Worm (Caenorhabditis elegans) whole organism, midembryonic: ENCODE measurements around the gene B0403.5.

Source experiments
- T22C8.4 ChIP-seq: fragments of 200-800 bp; sonication (Bioruptor generic); IDR thresholded peaks from 2 replicates; pipeline ENCODE4 v1.3.6; 2022; ENCODE audit warnings: missing genetic modification characterization, missing compliant biosample characterization
- cog-1 ChIP-seq: sonication (generic microtip); optimal IDR thresholded peaks from 2 replicates; lab custom pipeline; 2016; ENCODE audit warnings: missing genetic modification characterization, missing compliant biosample characterization
- flt-1 ChIP-seq: fragments of 200-800 bp; sonication (Bioruptor generic); IDR thresholded peaks from 2 replicates; pipeline ENCODE4 v1.3.6; 2022; ENCODE audit warnings: missing genetic modification characterization, missing compliant biosample characterization
- klf-2 ChIP-seq: fragments of 200-800 bp; sonication (Bioruptor generic); conservative IDR thresholded peaks from 2 replicates; pipeline ENCODE4 v1.3.6; 2022; ENCODE audit warnings: missing genetic modification reagents, missing genetic modification characterization, missing compliant biosample characterization
- med-1 ChIP-seq: sonication (generic microtip); optimal IDR thresholded peaks from 2 replicates; lab custom pipeline; 2017; ENCODE audit warnings: missing genetic modification characterization, mild to moderate bottlenecking, missing compliant biosample characterization, antibody characterized with exemption, missing genetic modification reagents; ENCODE audit not compliant: insufficient read depth
- ref-1 ChIP-seq: fragments of 200-800 bp; sonication (Bioruptor generic); conservative IDR thresholded peaks from 2 replicates; pipeline ENCODE4 v1.3.6; 2022; ENCODE audit warnings: missing genetic modification reagents, missing genetic modification characterization, missing compliant biosample characterization
- tab-1 ChIP-seq: fragments of 200-800 bp; sonication (Bioruptor generic); IDR thresholded peaks from 2 replicates; pipeline ENCODE4 v1.3.6; 2022; ENCODE audit warnings: missing genetic modification characterization, missing compliant biosample characterization
- ztf-23 ChIP-seq: fragments of 200-800 bp; sonication (Bioruptor generic); IDR thresholded peaks from 2 replicates; pipeline ENCODE4 v1.3.6; 2022; ENCODE audit warnings: missing genetic modification reagents, missing genetic modification characterization, missing compliant biosample characterization
- ztf-29 ChIP-seq: fragments of 200-800 bp; sonication (Bioruptor generic); IDR thresholded peaks from 2 replicates; pipeline ENCODE4 v1.3.6; 2022; ENCODE audit warnings: missing genetic modification reagents, missing genetic modification characterization, missing compliant biosample characterization

Gene B0403.5

ce11 chrX:7057357-7057756, at the start of gene B0403.5:
B0403.5 (plus strand) TSS chrX:7057724.
- TF ChIP-seq ztf-23 (GFP tag; lab: Robert Waterston, UW) (no peak), flt-1 (GFP tag; lab: Robert Waterston, UW) (no peak), T22C8.4 (GFP tag; lab: Robert Waterston, UW) (no peak), cog-1 (tag; lab: Kevin White, UChicago) (no peak), med-1 (GFP tag; lab: Kevin White, UChicago) (no peak), klf-2 (GFP tag; lab: Robert Waterston, UW) (no peak), ztf-29 (GFP tag; lab: Robert Waterston, UW) (no peak), ref-1 (no peak), tab-1 (GFP tag; lab: Robert Waterston, UW) (no peak)

DNA sequence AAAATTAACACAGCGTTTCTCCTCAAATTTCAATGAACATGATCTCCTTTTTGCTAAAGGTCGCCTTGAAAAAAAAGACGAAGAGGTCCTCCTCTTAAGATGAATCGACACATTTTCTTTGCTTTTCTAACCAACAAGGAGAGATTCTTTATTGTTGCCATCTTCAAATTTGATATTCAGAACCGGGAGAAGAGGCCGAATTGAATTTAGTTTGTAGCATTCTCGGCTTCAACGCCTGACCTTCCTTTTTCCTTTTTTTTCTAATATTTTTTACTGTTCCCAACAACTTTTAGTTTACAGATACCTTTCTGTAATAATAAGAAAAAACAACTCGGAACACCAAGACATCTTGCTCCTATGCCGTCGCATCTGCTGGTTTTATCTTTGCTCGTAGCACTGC, 37.8 kb upstream of the B0403.5 start, which contains the start of gene cah-5:
TSS of gene cah-5 (plus strand) at position 301 of the 400 bp plus-strand sequence.
- TF ChIP-seq klf-2 (GFP tag; lab: Robert Waterston, UW) (no peak), tab-1 (GFP tag; lab: Robert Waterston, UW) (no peak), T22C8.4 (GFP tag; lab: Robert Waterston, UW) (no peak), ztf-23 (GFP tag; lab: Robert Waterston, UW) (no peak), ref-1 (no peak), med-1 (GFP tag; lab: Kevin White, UChicago) (no peak)

DNA sequence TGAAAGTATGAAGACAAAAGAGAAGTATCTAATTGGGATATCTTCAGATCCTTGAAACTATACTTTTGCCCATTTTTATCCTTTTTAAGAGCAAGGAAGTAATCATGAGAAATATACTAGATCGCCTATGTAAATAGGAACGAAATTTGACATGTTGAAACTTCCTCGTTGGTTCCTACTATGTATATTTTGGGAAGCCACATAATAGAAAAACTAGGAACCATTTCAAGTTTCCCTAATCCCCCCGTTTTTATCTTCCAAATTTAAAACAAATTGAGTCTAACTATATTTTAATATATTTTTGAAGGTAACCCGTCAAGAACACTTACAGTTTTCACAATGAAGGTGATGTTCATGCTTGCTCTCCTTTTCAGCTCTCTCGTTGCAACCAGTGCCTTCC, 28.7 kb upstream of the B0403.5 start, which contains the start of gene flp-26:
TSS of gene flp-26 (plus strand) at position 301 of the 400 bp plus-strand sequence.
- TF ChIP-seq cog-1 (tag; lab: Kevin White, UChicago) (no peak), med-1 (GFP tag; lab: Kevin White, UChicago) (no peak), flt-1 (GFP tag; lab: Robert Waterston, UW) (no peak), ref-1 (no peak), ztf-29 (GFP tag; lab: Robert Waterston, UW) (no peak), ztf-23 (GFP tag; lab: Robert Waterston, UW) (no peak), tab-1 (GFP tag; lab: Robert Waterston, UW) (no peak), klf-2 (GFP tag; lab: Robert Waterston, UW) (no peak), T22C8.4 (GFP tag; lab: Robert Waterston, UW) (no peak)

ce11 chrX:7033716-7034270, 23.7 kb upstream of the B0403.5 start:
- no peak for TF ChIP-seq ztf-29 (GFP tag; lab: Robert Waterston, UW)

- TF ChIP-seq T22C8.4 (GFP tag; lab: Robert Waterston, UW), result no peak
- no peak for TF ChIP-seq tab-1 (GFP tag; lab: Robert Waterston, UW)
- no peak for TF ChIP-seq flt-1 (GFP tag; lab: Robert Waterston, UW)
- no peak for TF ChIP-seq cog-1 (tag; lab: Kevin White, UChicago)
Observed at ce11 chrX:7035937-7036336, 21.6 kb upstream of the B0403.5 start, which contains the start of gene cest-19. cest-19 (minus strand) TSS chrX:7036037.

ce11 chrX:7037998-7038397, 19.5 kb upstream of the B0403.5 start:
- no peak for TF ChIP-seq ref-1
- TF ChIP-seq ztf-23 (GFP tag; lab: Robert Waterston, UW), result no peak
- no peak for TF ChIP-seq flt-1 (GFP tag; lab: Robert Waterston, UW)
- no peak for TF ChIP-seq klf-2 (GFP tag; lab: Robert Waterston, UW)
- no peak for TF ChIP-seq ztf-29 (GFP tag; lab: Robert Waterston, UW)
- TF ChIP-seq cog-1 (tag; lab: Kevin White, UChicago), result no peak
- TF ChIP-seq tab-1 (GFP tag; lab: Robert Waterston, UW), result no peak
- TF ChIP-seq T22C8.4 (GFP tag; lab: Robert Waterston, UW), result no peak
- no peak for TF ChIP-seq med-1 (GFP tag; lab: Kevin White, UChicago)

- no peak for TF ChIP-seq klf-2 (GFP tag; lab: Robert Waterston, UW)
- TF ChIP-seq flt-1 (GFP tag; lab: Robert Waterston, UW), result no peak
- no peak for TF ChIP-seq ztf-29 (GFP tag; lab: Robert Waterston, UW)
- no peak for TF ChIP-seq tab-1 (GFP tag; lab: Robert Waterston, UW)
- TF ChIP-seq med-1 (GFP tag; lab: Kevin White, UChicago), result no peak
- no peak for TF ChIP-seq ztf-23 (GFP tag; lab: Robert Waterston, UW)
- TF ChIP-seq cog-1 (tag; lab: Kevin White, UChicago), result no peak
- no peak for TF ChIP-seq T22C8.4 (GFP tag; lab: Robert Waterston, UW)
- TF ChIP-seq ref-1, result no peak
Observed at ce11 chrX:7040760-7041159, 16.8 kb upstream of the B0403.5 start.

DNA sequence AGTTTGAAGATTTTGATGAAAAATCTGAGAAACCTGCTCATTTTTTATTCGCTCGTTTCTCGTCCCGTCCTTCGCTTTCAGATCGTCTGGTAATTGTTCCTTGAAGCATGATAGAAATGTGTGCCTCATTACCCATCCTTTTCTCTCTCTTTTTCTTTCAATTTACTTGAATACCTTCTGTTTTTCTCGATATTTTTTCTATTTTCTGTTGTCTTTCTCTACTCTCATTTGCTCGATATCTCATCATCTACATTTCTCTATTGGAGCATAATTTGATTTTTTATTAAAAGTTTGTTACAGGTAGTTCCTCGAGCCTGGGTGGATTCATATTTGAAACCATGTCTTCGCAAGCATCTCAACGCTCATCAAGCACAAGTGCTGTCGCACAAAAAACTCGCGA, 7.2 kb upstream of the B0403.5 start, which contains the start of gene ubc-17:
TSS of gene ubc-17 (plus strand) at position 301 of the 400 bp plus-strand sequence.
- TF ChIP-seq cog-1 (tag; lab: Kevin White, UChicago) (no peak), T22C8.4 (GFP tag; lab: Robert Waterston, UW) (no peak), med-1 (GFP tag; lab: Kevin White, UChicago) (no peak), ztf-23 (GFP tag; lab: Robert Waterston, UW) (no peak), klf-2 (GFP tag; lab: Robert Waterston, UW) (no peak), ztf-29 (GFP tag; lab: Robert Waterston, UW) (no peak), ref-1 (no peak), tab-1 (GFP tag; lab: Robert Waterston, UW) (no peak), flt-1 (GFP tag; lab: Robert Waterston, UW) (no peak)

DNA sequence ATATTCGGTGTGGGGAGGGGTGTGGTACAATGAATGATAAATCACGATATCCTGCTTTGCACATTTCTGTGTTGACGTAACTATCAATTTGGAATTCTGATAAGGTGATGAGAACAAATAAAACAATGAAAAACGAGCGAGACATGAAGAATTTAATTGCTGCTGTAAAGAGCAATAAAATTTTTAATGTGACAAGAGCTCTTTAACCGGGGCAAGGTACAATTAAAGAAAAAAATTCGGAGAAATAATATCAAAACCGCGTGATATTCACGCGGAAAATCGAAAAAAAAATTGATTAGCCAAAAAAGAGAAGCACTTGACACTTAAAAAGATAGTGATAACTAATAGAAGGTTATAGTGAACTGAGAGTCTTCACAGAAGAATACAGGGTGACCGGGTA, 3.7 kb downstream of the B0403.5 start:
- TF ChIP-seq cog-1 (tag; lab: Kevin White, UChicago), result no peak
- no peak for TF ChIP-seq ztf-29 (GFP tag; lab: Robert Waterston, UW)
- TF ChIP-seq flt-1 (GFP tag; lab: Robert Waterston, UW), result no peak
- no peak for TF ChIP-seq med-1 (GFP tag; lab: Kevin White, UChicago)
- TF ChIP-seq tab-1 (GFP tag; lab: Robert Waterston, UW), result no peak
- TF ChIP-seq ref-1, result no peak
- no peak for TF ChIP-seq T22C8.4 (GFP tag; lab: Robert Waterston, UW)
- no peak for TF ChIP-seq klf-2 (GFP tag; lab: Robert Waterston, UW)
- TF ChIP-seq ztf-23 (GFP tag; lab: Robert Waterston, UW), result no peak
